Worm (Caenorhabditis elegans) whole organism, L1 larva: ENCODE measurements around the gene spe-18.

ENCODE experiments used
- fkh-10 ChIP-seq: sonication (generic microtip); optimal IDR thresholded peaks from 2 replicates; lab custom pipeline; 2017; ENCODE audit warnings: missing biosample characterization, missing genetic modification reagents, missing genetic modification characterization
- mdl-1 ChIP-seq, 2 experiments: fragments of 150-350 bp; optimal IDR thresholded peaks; 2 replicates each; lab custom pipeline; 2014 to 2017; ENCODE audit warnings: missing biosample characterization in 2 of 2, missing genetic modification characterization in 2 of 2, inconsistent platforms in 1 of 2
- nhr-12 ChIP-seq: sonication (generic microtip); optimal IDR thresholded peaks from 2 replicates; lab custom pipeline; 2017; ENCODE audit warnings: missing biosample characterization, missing genetic modification characterization
- nhr-76 ChIP-seq: sonication (generic microtip); optimal IDR thresholded peaks from 2 replicates; lab custom pipeline; 2017; ENCODE audit warnings: missing biosample characterization, missing genetic modification characterization
- rnt-1 ChIP-seq: sonication (generic microtip); optimal IDR thresholded peaks from 2 replicates; lab custom pipeline; 2016; ENCODE audit warnings: mild to moderate bottlenecking, missing genetic modification characterization, moderate library complexity, missing compliant biosample characterization

DNA sequence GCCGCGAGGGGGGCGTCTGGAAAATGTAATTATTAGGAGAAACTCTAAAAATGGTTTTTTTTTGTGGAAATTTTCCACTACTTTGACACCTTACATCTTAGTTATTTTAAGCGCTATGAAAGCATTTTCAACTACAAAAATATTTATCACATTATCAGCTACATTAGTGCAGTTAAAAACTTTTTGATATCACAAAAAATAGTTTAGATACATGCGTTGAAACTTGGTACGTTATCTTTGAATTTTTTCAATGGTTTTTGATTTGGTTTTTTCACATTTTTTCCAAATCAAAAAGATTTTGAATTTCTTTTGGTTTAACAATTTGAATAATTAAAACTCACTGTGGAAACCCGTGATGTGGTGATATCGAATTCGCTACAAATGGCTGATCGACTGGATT lies 9.8 kb upstream of the spe-18 start:
- TF ChIP-seq nhr-76 (tag; lab: Kevin White, UChicago) (no peak), mdl-1 (tag; optimal IDR thresholded peaks at IDR 0.05; lab: Kevin White, UChicago) (no peak), nhr-12 (tag; lab: Kevin White, UChicago) (no peak), fkh-10 (GFP tag; lab: Kevin White, UChicago) (no peak), rnt-1 (tag; lab: Kevin White, UChicago) (no peak)
